Worm (Caenorhabditis elegans) whole organism, dauer: ENCODE data around the gene srz-19.

Experiments
- unc-62 ChIP-seq: sonication (generic microtip); optimal IDR thresholded peaks from 2 replicates; lab custom pipeline; 2017; ENCODE audit warnings: missing biosample characterization, missing genetic modification reagents, missing genetic modification characterization

srz-19 gene

ce11 chrIV:3919506-3919905, at the start of gene srz-19:
Gene srz-19 (plus strand): TSS chrIV:3919806.
- no peak for TF ChIP-seq unc-62 (GFP tag; lab: Kevin White, UChicago)

- TF ChIP-seq unc-62 (GFP tag; lab: Kevin White, UChicago): no peak
Measured at ce11 chrIV:3869875-3870274, 49.7 kb upstream of the srz-19 start.

- TF ChIP-seq unc-62 (GFP tag; lab: Kevin White, UChicago): no peak
Measured at ce11 chrIV:3873195-3873594, 46.4 kb upstream of the srz-19 start.

ce11 chrIV:3873706-3874105, 45.9 kb upstream of the srz-19 start, which contains the start of gene F37C4.5:
Gene F37C4.5 (minus strand): TSS chrIV:3873806.
- TF ChIP-seq unc-62 (GFP tag; lab: Kevin White, UChicago): no peak

- TF ChIP-seq unc-62 (GFP tag; lab: Kevin White, UChicago): no peak
Measured at ce11 chrIV:3874417-3874816, 45.2 kb upstream of the srz-19 start.

ce11 chrIV:3875260-3875659, 44.3 kb upstream of the srz-19 start:
- no peak for TF ChIP-seq unc-62 (GFP tag; lab: Kevin White, UChicago)

ce11 chrIV:3876955-3877354, 42.7 kb upstream of the srz-19 start:
- no peak for TF ChIP-seq unc-62 (GFP tag; lab: Kevin White, UChicago)

ce11 chrIV:3878283-3878938, 41.2 kb upstream of the srz-19 start, which contains the start of gene F37C4.6:
Gene F37C4.6 (minus strand): TSS chrIV:3878333.
- TF ChIP-seq unc-62 (GFP tag; lab: Kevin White, UChicago): no peak

ce11 chrIV:3881119-3881518, 38.5 kb upstream of the srz-19 start, which contains the start of the genes F37C4.8 and oac-23:
Gene F37C4.8 (minus strand): TSS chrIV:3881219.
Gene oac-23 (plus strand): TSS chrIV:3881441.
- TF ChIP-seq unc-62 (GFP tag; lab: Kevin White, UChicago): no peak

ce11 chrIV:3885369-3885768, 34.2 kb upstream of the srz-19 start, which contains the start of gene oac-22:
Gene oac-22 (plus strand): TSS chrIV:3885669.
- TF ChIP-seq unc-62 (GFP tag; lab: Kevin White, UChicago): no peak

- TF ChIP-seq unc-62 (GFP tag; lab: Kevin White, UChicago): no peak
Measured at ce11 chrIV:3888963-3889362, 30.6 kb upstream of the srz-19 start, which contains the start of gene oac-21. Gene oac-21 (plus strand): TSS chrIV:3889263.

- no peak for TF ChIP-seq unc-62 (GFP tag; lab: Kevin White, UChicago)
Measured at ce11 chrIV:3892027-3892426, 27.6 kb upstream of the srz-19 start, which contains the start of gene F56D6.9. Gene F56D6.9 (plus strand): TSS chrIV:3892327.

- TF ChIP-seq unc-62 (GFP tag; lab: Kevin White, UChicago): no peak
Measured at ce11 chrIV:3894004-3894480, 25.6 kb upstream of the srz-19 start, which contains the start of gene F56D6.8. Gene F56D6.8 (minus strand): TSS chrIV:3894430.

- no peak for TF ChIP-seq unc-62 (GFP tag; lab: Kevin White, UChicago)
Measured at ce11 chrIV:3894770-3895169, 24.8 kb upstream of the srz-19 start, which contains the start of gene dct-8. Gene dct-8 (plus strand): TSS chrIV:3895070.

ce11 chrIV:3899719-3900554, 19.7 kb upstream of the srz-19 start, which contains the start of gene srz-62:
Gene srz-62 (plus strand): TSS chrIV:3900504.
- TF ChIP-seq unc-62 (GFP tag; lab: Kevin White, UChicago): no peak

ce11 chrIV:3902955-3903354, 16.7 kb upstream of the srz-19 start, which contains the start of gene F56D6.6:
Gene F56D6.6 (plus strand): TSS chrIV:3903255.
- no peak for TF ChIP-seq unc-62 (GFP tag; lab: Kevin White, UChicago)
